In the genomic region with DNA sequence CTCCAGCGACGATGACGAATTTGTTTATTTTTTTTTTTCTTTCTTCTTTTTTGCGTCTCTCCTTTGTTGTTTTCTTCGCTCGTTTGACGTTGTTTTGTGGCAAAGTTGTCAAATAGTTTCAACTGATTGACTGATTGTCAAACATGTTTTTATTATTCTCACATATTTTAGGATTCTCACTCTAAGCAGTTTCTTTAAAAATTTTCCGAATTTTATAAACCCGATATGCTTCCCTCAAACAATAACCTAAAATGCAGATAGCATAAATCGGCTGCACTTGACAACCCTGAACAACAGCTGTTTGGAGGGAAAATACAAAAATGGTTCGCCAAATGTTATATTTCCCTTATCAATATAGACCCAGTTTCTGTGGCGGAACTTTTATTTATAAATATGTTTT, we compare ENCODE assay signal across 5 fruit fly cellular contexts.
TF ChIP-seq lines count a peak whose summit lies in the region.

TSS of gene CG17982 (minus strand) at position 299 of the 400 bp plus-strand sequence.

TF ChIP-seq in whole organism, adult, 20 proteins besides CTCF, POLR2A, EP300 and RAD21 (continued from another document):
- peak; percentile 90 for TF ChIP-seq Mnt (GFP tag; optimal IDR thresholded peaks at IDR 0.05; lab: Kevin White, UChicago)
- no peak for TF ChIP-seq kay (GFP tag; lab: Kevin White, UChicago; ENCODE audit: borderline replicate concordance)
- peak; percentile 81 for TF ChIP-seq tj (GFP tag; optimal IDR thresholded peaks at IDR 0.05; lab: Kevin White, UChicago)
- TF ChIP-seq Clk (GFP tag; optimal IDR thresholded peaks at IDR 0.05; lab: Kevin White, UChicago): peak; percentile 30

TF ChIP-seq in whole organism, embryonic, 481 proteins besides CTCF, POLR2A, EP300 and RAD21 (continued from another document and continues in another):
- TF ChIP-seq her (GFP tag; optimal IDR thresholded peaks at IDR 0.05; lab: Kevin White, UChicago) (peak; percentile 88), CG15011 (GFP tag; optimal IDR thresholded peaks at IDR 0.05; lab: Kevin White, UChicago) (no peak), Mes4 (GFP tag; optimal IDR thresholded peaks at IDR 0.05; lab: Kevin White, UChicago) (peak; percentile 81), CG31224 (GFP tag; IDR thresholded peaks at IDR 0.05; lab: Robert Waterston, UW) (peak; percentile 65), Ptx1 (GFP tag; IDR thresholded peaks at IDR 0.05; lab: Robert Waterston, UW) (peak; percentile 82), rib (GFP tag; IDR thresholded peaks at IDR 0.05; lab: Robert Waterston, UW) (peak; percentile 64; the same call in 1 of the 2 replicates), org-1 (GFP tag; optimal IDR thresholded peaks at IDR 0.05; lab: Kevin White, UChicago) (peak; percentile 68), CG34376 (GFP tag; optimal IDR thresholded peaks at IDR 0.05; lab: Kevin White, UChicago) (peak; percentile 79), exex (tag; optimal IDR thresholded peaks at IDR 0.05; lab: Kevin White, UChicago) (no peak), Dbx (GFP tag; IDR thresholded peaks at IDR 0.05; lab: Robert Waterston, UW) (peak; percentile 66), peb (GFP tag; IDR thresholded peaks at IDR 0.05; lab: Robert Waterston, UW) (no peak), CG3995 (GFP tag; optimal IDR thresholded peaks at IDR 0.05; lab: Kevin White, UChicago) (peak; percentile 50), Mrtf (GFP tag; IDR thresholded peaks at IDR 0.05; lab: Robert Waterston, UW) (peak; percentile 78), CG30431 (GFP tag; optimal IDR thresholded peaks at IDR 0.05; lab: Kevin White, UChicago) (peak; percentile 12), MTF-1 (GFP tag; optimal IDR thresholded peaks at IDR 0.05; lab: Kevin White, UChicago; ENCODE audit: borderline replicate concordance) (peak; percentile 63), chif (GFP tag; optimal IDR thresholded peaks at IDR 0.05; lab: Kevin White, UChicago) (peak; percentile 68 to 81), kah (GFP tag; optimal IDR thresholded peaks at IDR 0.05; lab: Kevin White, UChicago) (peak; percentile 64), CG31441 (GFP tag; IDR thresholded peaks at IDR 0.05; lab: Robert Waterston, UW) (peak; percentile 80), CG1603 (tag; optimal IDR thresholded peaks at IDR 0.05; lab: Kevin White, UChicago) (peak; percentile 82), cwo (GFP tag; optimal IDR thresholded peaks at IDR 0.05; lab: Kevin White, UChicago) (peak; percentile 71), Atf3 (GFP tag; optimal IDR thresholded peaks at IDR 0.05; lab: Kevin White, UChicago) (peak; percentile 64), B-H1 (GFP tag; IDR thresholded peaks at IDR 0.05; lab: Robert Waterston, UW) (peak; percentile 67; the same call in 2 of the 3 replicates), CG4854 (GFP tag; optimal IDR thresholded peaks at IDR 0.05; lab: Kevin White, UChicago) (peak; percentile 64), sima (GFP tag; optimal IDR thresholded peaks at IDR 0.05; lab: Kevin White, UChicago) (peak; percentile 33), klu (GFP tag; IDR thresholded peaks at IDR 0.05; lab: Robert Waterston, UW) (peak; percentile 71), CG4730 (GFP tag; IDR thresholded peaks at IDR 0.05; lab: Robert Waterston, UW) (peak; percentile 59), Deaf1 (tag; optimal IDR thresholded peaks at IDR 0.05; lab: Kevin White, UChicago) (peak; percentile 60), Oli (tag; optimal IDR thresholded peaks at IDR 0.05; lab: Kevin White, UChicago) (peak; percentile 73), Dek (tag; optimal IDR thresholded peaks at IDR 0.05; lab: Kevin White, UChicago) (peak; percentile 79), otp (GFP tag; IDR thresholded peaks at IDR 0.05; lab: Robert Waterston, UW) (peak; percentile 69; the same call in 2 of the 3 replicates)

TF ChIP-seq in whole organism, prepupa, 60 proteins besides CTCF, POLR2A, EP300 and RAD21 (continued from another document and continues in another):
- TF ChIP-seq dsx (GFP tag; optimal IDR thresholded peaks at IDR 0.05; lab: Kevin White, UChicago; ENCODE audit: poor library complexity, severe bottlenecking) (peak; percentile 85), CG3919 (GFP tag; optimal IDR thresholded peaks at IDR 0.05; lab: Kevin White, UChicago) (peak; percentile 94), Ets21C (GFP tag; optimal IDR thresholded peaks at IDR 0.05; lab: Kevin White, UChicago) (peak; percentile 89), pdm3 (GFP tag; optimal IDR thresholded peaks at IDR 0.05; lab: Kevin White, UChicago) (peak; percentile 94), Eip93F (GFP tag; optimal IDR thresholded peaks at IDR 0.05; lab: Kevin White, UChicago) (peak; percentile 90), CG10669 (GFP tag; optimal IDR thresholded peaks at IDR 0.05; lab: Kevin White, UChicago) (peak; percentile 91), fkh (GFP tag; optimal IDR thresholded peaks at IDR 0.05; lab: Kevin White, UChicago) (peak; percentile 66), spab (GFP tag; optimal IDR thresholded peaks at IDR 0.05; lab: Kevin White, UChicago) (no peak), CG6808 (GFP tag; optimal IDR thresholded peaks at IDR 0.05; lab: Kevin White, UChicago) (peak; percentile 85), Sox102F (GFP tag; optimal IDR thresholded peaks at IDR 0.05; lab: Kevin White, UChicago) (peak; percentile 95), net (GFP tag; optimal IDR thresholded peaks at IDR 0.05; lab: Kevin White, UChicago) (peak; percentile 93), CG8632 (GFP tag; optimal IDR thresholded peaks at IDR 0.05; lab: Kevin White, UChicago) (peak; percentile 90), Blimp-1 (GFP tag; optimal IDR thresholded peaks at IDR 0.05; lab: Kevin White, UChicago) (no peak), CG31627 (GFP tag; optimal IDR thresholded peaks at IDR 0.05; lab: Kevin White, UChicago) (peak; percentile 94), CG3032 (tag; optimal IDR thresholded peaks at IDR 0.05; lab: Kevin White, UChicago) (peak; percentile 87), Eip78C (GFP tag; lab: Kevin White, UChicago) (peak; percentile 96), Met (GFP tag; optimal IDR thresholded peaks at IDR 0.05; lab: Kevin White, UChicago) (peak; percentile 95), CG9139 (GFP tag; optimal IDR thresholded peaks at IDR 0.05; lab: Kevin White, UChicago) (no peak), CG6792 (GFP tag; optimal IDR thresholded peaks at IDR 0.05; lab: Kevin White, UChicago) (peak; percentile 89), esn (GFP tag; optimal IDR thresholded peaks at IDR 0.05; lab: Kevin White, UChicago) (peak; percentile 96), Sox15 (GFP tag; optimal IDR thresholded peaks at IDR 0.05; lab: Kevin White, UChicago) (peak; percentile 77), Gug (GFP tag; IDR thresholded peaks at IDR 0.05; lab: Robert Waterston, UW) (peak; percentile 81), CG10631 (GFP tag; optimal IDR thresholded peaks at IDR 0.05; lab: Kevin White, UChicago) (peak; percentile 90), CG34406 (GFP tag; optimal IDR thresholded peaks at IDR 0.05; lab: Kevin White, UChicago) (peak; percentile 91), Lpt (GFP tag; optimal IDR thresholded peaks at IDR 0.05; lab: Kevin White, UChicago) (peak; percentile 86), CG11294 (GFP tag; IDR thresholded peaks at IDR 0.05; lab: Robert Waterston, UW) (peak; percentile 69), svp (GFP tag; lab: Kevin White, UChicago) (no peak), lz (GFP tag; optimal IDR thresholded peaks at IDR 0.05; lab: Kevin White, UChicago) (peak; percentile 94), CG7368 (GFP tag; optimal IDR thresholded peaks at IDR 0.05; lab: Kevin White, UChicago) (peak; percentile 92), CG15336 (GFP tag; IDR thresholded peaks at IDR 0.05; lab: Robert Waterston, UW) (peak; percentile 97), achi (GFP tag; optimal IDR thresholded peaks at IDR 0.05; lab: Kevin White, UChicago) (peak; percentile 98), CG11902 (GFP tag; optimal IDR thresholded peaks at IDR 0.05; lab: Kevin White, UChicago) (peak; percentile 72)

TF ChIP-seq in whole organism, pupa, 21 proteins besides CTCF, POLR2A, EP300 and RAD21 (continued from another document):
- TF ChIP-seq CG12605 (GFP tag; IDR thresholded peaks at IDR 0.05; lab: Robert Waterston, UW): peak; percentile 66
- TF ChIP-seq CG14655 (GFP tag; optimal IDR thresholded peaks at IDR 0.05; lab: Kevin White, UChicago): no peak
- peak; percentile 93 for TF ChIP-seq CG4496 (GFP tag; IDR thresholded peaks at IDR 0.05; lab: Robert Waterston, UW)

TF ChIP-seq in whole organism, wandering third instar larva, 38 proteins besides CTCF, POLR2A, EP300 and RAD21 (continued from another document):
- TF ChIP-seq GATAd (GFP tag; optimal IDR thresholded peaks at IDR 0.05; lab: Kevin White, UChicago) (peak; percentile 85), sage (GFP tag; optimal IDR thresholded peaks at IDR 0.05; lab: Kevin White, UChicago) (peak; percentile 81), lola (GFP tag; optimal IDR thresholded peaks at IDR 0.05; lab: Kevin White, UChicago) (no peak), woc (GFP tag; optimal IDR thresholded peaks at IDR 0.05; lab: Kevin White, UChicago) (peak; percentile 86), Sp1 (GFP tag; optimal IDR thresholded peaks at IDR 0.05; lab: Kevin White, UChicago) (peak; percentile 92), brk (GFP tag; optimal IDR thresholded peaks at IDR 0.05; lab: Kevin White, UChicago) (no peak), ey (GFP tag; optimal IDR thresholded peaks at IDR 0.05; lab: Kevin White, UChicago) (peak; percentile 93), dsf (GFP tag; optimal IDR thresholded peaks at IDR 0.05; lab: Kevin White, UChicago; ENCODE audit: borderline replicate concordance) (peak; percentile 81), fru (GFP tag; optimal IDR thresholded peaks at IDR 0.05; lab: Kevin White, UChicago) (peak; percentile 93)
TF ChIP-seq in whole organism, wandering third instar larva: peak in this region for 21.
